Worm (Caenorhabditis elegans) whole organism, L2 larva: ENCODE data around the gene Y43C5A.2.

Source experiments
- aly-2 ChIP-seq: fragments of 150-350 bp; optimal IDR thresholded peaks from 2 replicates; lab custom pipeline; 2014; ENCODE audit warnings: missing biosample characterization, missing genetic modification characterization
- ceh-82 ChIP-seq: fragments of 150-350 bp; optimal IDR thresholded peaks from 2 replicates; lab custom pipeline; 2014; ENCODE audit warnings: missing biosample characterization, missing genetic modification characterization
- elt-3 ChIP-seq: sonication (generic microtip); optimal IDR thresholded peaks from 2 replicates; lab custom pipeline; 2017; ENCODE audit warnings: missing biosample characterization, missing genetic modification characterization
- snpc-4 ChIP-seq: fragments of 150-350 bp; optimal IDR thresholded peaks from 2 replicates; lab custom pipeline; 2014; ENCODE audit warnings: missing biosample characterization, missing genetic modification characterization
- ztf-4 ChIP-seq: fragments of 150-350 bp; optimal IDR thresholded peaks from 2 replicates; lab custom pipeline; 2014; ENCODE audit warnings: missing biosample characterization, missing genetic modification characterization

DNA sequence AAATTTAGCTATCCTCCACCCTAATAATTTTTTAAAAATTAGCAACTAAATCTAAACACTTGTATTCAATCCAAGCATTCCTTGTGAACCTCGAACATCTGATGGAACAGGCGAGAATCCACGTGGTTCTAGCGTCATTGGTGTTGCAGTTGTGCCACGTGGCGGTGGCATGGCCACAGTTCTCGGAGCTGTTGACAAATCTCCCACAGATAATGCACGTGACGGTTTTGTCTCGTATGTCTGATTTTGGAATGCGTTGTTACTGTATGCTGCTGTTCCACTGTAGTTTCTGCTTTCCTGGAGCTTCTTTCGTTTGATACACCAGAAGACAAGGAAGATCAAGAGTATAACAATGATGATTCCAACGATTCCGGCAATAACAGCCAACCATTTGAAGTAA, 26.4 kb downstream of the Y43C5A.2 start:
- TF ChIP-seq snpc-4 (tag; lab: Kevin White, UChicago) (no peak), ceh-82 (tag; lab: Kevin White, UChicago) (no peak), elt-3 (tag; lab: Kevin White, UChicago) (no peak), ztf-4 (tag; lab: Kevin White, UChicago) (no peak), aly-2 (tag; lab: Kevin White, UChicago) (no peak)
